Worm (Caenorhabditis elegans): ENCODE results near the gene F42E8.1.

Gene F42E8.1

ce11 chrV:13061836-13062235, at the start of gene F42E8.1:
Gene F42E8.1 (plus strand): TSS chrV:13062136.
- TF ChIP-seq him-1 (tag; optimal IDR thresholded peaks at IDR 0.05) (no peak), W03F9.2 (tag; optimal IDR thresholded peaks at IDR 0.05) (no peak)

ce11 chrV:13013158-13013557, 48.8 kb upstream of the F42E8.1 start, which contains the start of gene try-10:
Gene try-10 (minus strand): TSS chrV:13013258.
- no peak for TF ChIP-seq dao-5 (tag; optimal IDR thresholded peaks at IDR 0.05)
- no peak for TF ChIP-seq W03F9.2 (tag; optimal IDR thresholded peaks at IDR 0.05)
- TF ChIP-seq him-1 (tag; optimal IDR thresholded peaks at IDR 0.05) = no peak

- no peak for TF ChIP-seq W03F9.2 (tag; optimal IDR thresholded peaks at IDR 0.05)
- TF ChIP-seq him-1 (tag; optimal IDR thresholded peaks at IDR 0.05) = no peak
- no peak for TF ChIP-seq dao-5 (tag; optimal IDR thresholded peaks at IDR 0.05)
Observed at ce11 chrV:13013844-13014243, 48.1 kb upstream of the F42E8.1 start, which contains the start of gene F15B9.6. Gene F15B9.6 (plus strand): TSS chrV:13014144.

ce11 chrV:13018233-13018632, 43.7 kb upstream of the F42E8.1 start:
- no peak for TF ChIP-seq dao-5 (tag; optimal IDR thresholded peaks at IDR 0.05)
- TF ChIP-seq him-1 (tag; optimal IDR thresholded peaks at IDR 0.05) = no peak
- TF ChIP-seq W03F9.2 (tag; optimal IDR thresholded peaks at IDR 0.05) = no peak

ce11 chrV:13018761-13019160, 43.2 kb upstream of the F42E8.1 start, which contains the start of gene fmi-1:
Gene fmi-1 (plus strand): TSS chrV:13019061.
- no peak for TF ChIP-seq him-1 (tag; optimal IDR thresholded peaks at IDR 0.05)
- TF ChIP-seq dao-5 (tag; optimal IDR thresholded peaks at IDR 0.05) = no peak
- no peak for TF ChIP-seq W03F9.2 (tag; optimal IDR thresholded peaks at IDR 0.05)

- no peak for TF ChIP-seq dao-5 (tag; optimal IDR thresholded peaks at IDR 0.05)
- no peak for TF ChIP-seq W03F9.2 (tag; optimal IDR thresholded peaks at IDR 0.05)
- TF ChIP-seq him-1 (tag; optimal IDR thresholded peaks at IDR 0.05) = no peak
Observed at ce11 chrV:13020014-13020413, 41.9 kb upstream of the F42E8.1 start.

- TF ChIP-seq W03F9.2 (tag; optimal IDR thresholded peaks at IDR 0.05) (no peak), him-1 (tag; optimal IDR thresholded peaks at IDR 0.05) (no peak), dao-5 (tag; optimal IDR thresholded peaks at IDR 0.05) (no peak)
Observed at ce11 chrV:13020638-13021037, 41.3 kb upstream of the F42E8.1 start.

- TF ChIP-seq dao-5 (tag; optimal IDR thresholded peaks at IDR 0.05) (no peak), him-1 (tag; optimal IDR thresholded peaks at IDR 0.05) (no peak), W03F9.2 (tag; optimal IDR thresholded peaks at IDR 0.05) (no peak)
Observed at ce11 chrV:13021540-13021939, 40.4 kb upstream of the F42E8.1 start.

- TF ChIP-seq him-1 (tag; optimal IDR thresholded peaks at IDR 0.05) (no peak), dao-5 (tag; optimal IDR thresholded peaks at IDR 0.05) (no peak), W03F9.2 (tag; optimal IDR thresholded peaks at IDR 0.05) (no peak)
Observed at ce11 chrV:13022265-13022664, 39.7 kb upstream of the F42E8.1 start.

ce11 chrV:13024499-13024898, 37.4 kb upstream of the F42E8.1 start:
- no peak for TF ChIP-seq him-1 (tag; optimal IDR thresholded peaks at IDR 0.05)

- TF ChIP-seq W03F9.2 (tag; optimal IDR thresholded peaks at IDR 0.05) = no peak
- TF ChIP-seq dao-5 (tag; optimal IDR thresholded peaks at IDR 0.05) = no peak
- TF ChIP-seq him-1 (tag; optimal IDR thresholded peaks at IDR 0.05) = no peak
Observed at ce11 chrV:13025283-13025682, 36.7 kb upstream of the F42E8.1 start.

ce11 chrV:13026631-13027299, 35.2 kb upstream of the F42E8.1 start:
- no peak for TF ChIP-seq dao-5 (tag; optimal IDR thresholded peaks at IDR 0.05)

- no peak for TF ChIP-seq W03F9.2 (tag; optimal IDR thresholded peaks at IDR 0.05)
- TF ChIP-seq dao-5 (tag; optimal IDR thresholded peaks at IDR 0.05) = no peak
- no peak for TF ChIP-seq him-1 (tag; optimal IDR thresholded peaks at IDR 0.05)
Observed at ce11 chrV:13028871-13029270, 33.1 kb upstream of the F42E8.1 start.

- no peak for TF ChIP-seq dao-5 (tag; optimal IDR thresholded peaks at IDR 0.05)
- no peak for TF ChIP-seq W03F9.2 (tag; optimal IDR thresholded peaks at IDR 0.05)
- TF ChIP-seq him-1 (tag; optimal IDR thresholded peaks at IDR 0.05) = no peak
Observed at ce11 chrV:13033223-13033622, 28.7 kb upstream of the F42E8.1 start, which contains the start of gene W07G4.1. Gene W07G4.1 (plus strand): TSS chrV:13033523.

ce11 chrV:13034604-13035003, 27.3 kb upstream of the F42E8.1 start, which contains the start of gene W07G4.7:
Gene W07G4.7 (minus strand): TSS chrV:13034704.
- TF ChIP-seq dao-5 (tag; optimal IDR thresholded peaks at IDR 0.05) (no peak), him-1 (tag; optimal IDR thresholded peaks at IDR 0.05) (no peak), W03F9.2 (tag; optimal IDR thresholded peaks at IDR 0.05) (no peak)

All from whole organism, L4/young adult.